Fruit fly (Drosophila melanogaster): ENCODE results near the gene CG42237.

CG42237 gene

dm6 chrX:13114861-13115260 lies at the start of gene CG42237:
Gene CG42237, plus strand, starts transcription at chrX:13115131.
- TF ChIP-seq bab1 (GFP tag; optimal IDR thresholded peaks at IDR 0.05) (no peak), Clk (GFP tag; optimal IDR thresholded peaks at IDR 0.05) (no peak), CG7101 (tag; optimal IDR thresholded peaks at IDR 0.05) (no peak), kay (GFP tag; ENCODE audit: borderline replicate concordance) (no peak)

dm6 chrX:13087333-13087828 lies 27.6 kb upstream of the CG42237 start:
- no peak for TF ChIP-seq CG7101 (tag; optimal IDR thresholded peaks at IDR 0.05)
- TF ChIP-seq CG33017 (tag; optimal IDR thresholded peaks at IDR 0.05): no peak
- no peak for TF ChIP-seq Crg-1 (GFP tag; optimal IDR thresholded peaks at IDR 0.05)
- no peak for TF ChIP-seq CG11617 (GFP tag; optimal IDR thresholded peaks at IDR 0.05)
- TF ChIP-seq CG7045 (GFP tag; optimal IDR thresholded peaks at IDR 0.05): no peak
- peak; percentile 43 for TF ChIP-seq bab1 (GFP tag; optimal IDR thresholded peaks at IDR 0.05)
- TF ChIP-seq toe (GFP tag; optimal IDR thresholded peaks at IDR 0.05): no peak
- no peak for TF ChIP-seq cnc (optimal IDR thresholded peaks at IDR 0.05)
- TF ChIP-seq ovo (GFP tag; optimal IDR thresholded peaks at IDR 0.05): no peak
- peak; percentile 11 for TF ChIP-seq tj (GFP tag; optimal IDR thresholded peaks at IDR 0.05)
- TF ChIP-seq CG12768 (GFP tag; optimal IDR thresholded peaks at IDR 0.05): no peak
- no peak for TF ChIP-seq CG14711 (tag; optimal IDR thresholded peaks at IDR 0.05)
- peak; percentile 40 for TF ChIP-seq cic (GFP tag; optimal IDR thresholded peaks at IDR 0.05)
- no peak for TF ChIP-seq Hr96 (GFP tag; optimal IDR thresholded peaks at IDR 0.05)
- TF ChIP-seq Clk (GFP tag; optimal IDR thresholded peaks at IDR 0.05): no peak
- TF ChIP-seq CG1620 (GFP tag; optimal IDR thresholded peaks at IDR 0.05): no peak
- TF ChIP-seq CG5204 (GFP tag; optimal IDR thresholded peaks at IDR 0.05): no peak
- TF ChIP-seq pad (GFP tag; optimal IDR thresholded peaks at IDR 0.05): peak; percentile 0
- no peak for TF ChIP-seq kay (GFP tag; ENCODE audit: borderline replicate concordance)
- TF ChIP-seq Mnt (GFP tag; optimal IDR thresholded peaks at IDR 0.05): no peak

dm6 chrX:13088025-13088805 lies 26.7 kb upstream of the CG42237 start:
- no peak for TF ChIP-seq CG33017 (tag; optimal IDR thresholded peaks at IDR 0.05)
- no peak for TF ChIP-seq CG12768 (GFP tag; optimal IDR thresholded peaks at IDR 0.05)
- no peak for TF ChIP-seq toe (GFP tag; optimal IDR thresholded peaks at IDR 0.05)
- no peak for TF ChIP-seq cnc (optimal IDR thresholded peaks at IDR 0.05)
- no peak for TF ChIP-seq Crg-1 (GFP tag; optimal IDR thresholded peaks at IDR 0.05)
- TF ChIP-seq kay (GFP tag; ENCODE audit: borderline replicate concordance): no peak
- TF ChIP-seq tj (GFP tag; optimal IDR thresholded peaks at IDR 0.05): no peak
- TF ChIP-seq bab1 (GFP tag; optimal IDR thresholded peaks at IDR 0.05): no peak
- no peak for TF ChIP-seq Clk (GFP tag; optimal IDR thresholded peaks at IDR 0.05)
- peak; percentile 36 for TF ChIP-seq cic (GFP tag; optimal IDR thresholded peaks at IDR 0.05)
- TF ChIP-seq CG7101 (tag; optimal IDR thresholded peaks at IDR 0.05): no peak
- peak; percentile 3 for TF ChIP-seq Mnt (GFP tag; optimal IDR thresholded peaks at IDR 0.05)
- TF ChIP-seq pad (GFP tag; optimal IDR thresholded peaks at IDR 0.05): no peak
- peak; percentile 10 for TF ChIP-seq ovo (GFP tag; optimal IDR thresholded peaks at IDR 0.05)
- TF ChIP-seq CG1620 (GFP tag; optimal IDR thresholded peaks at IDR 0.05): no peak
- TF ChIP-seq CG11617 (GFP tag; optimal IDR thresholded peaks at IDR 0.05): no peak
- TF ChIP-seq CG5204 (GFP tag; optimal IDR thresholded peaks at IDR 0.05): peak; percentile 3
- no peak for TF ChIP-seq CG14711 (tag; optimal IDR thresholded peaks at IDR 0.05)
- TF ChIP-seq CG7045 (GFP tag; optimal IDR thresholded peaks at IDR 0.05): no peak
- TF ChIP-seq Hr96 (GFP tag; optimal IDR thresholded peaks at IDR 0.05): no peak

dm6 chrX:13089375-13089774 lies 25.6 kb upstream of the CG42237 start:
- TF ChIP-seq ovo (GFP tag; optimal IDR thresholded peaks at IDR 0.05) (peak; percentile 18), CG11617 (GFP tag; optimal IDR thresholded peaks at IDR 0.05) (no peak)

- peak; percentile 23 for TF ChIP-seq bab1 (GFP tag; optimal IDR thresholded peaks at IDR 0.05)
- TF ChIP-seq CG33017 (tag; optimal IDR thresholded peaks at IDR 0.05): no peak
- TF ChIP-seq Mnt (GFP tag; optimal IDR thresholded peaks at IDR 0.05): peak; percentile 36
- peak; percentile 11 for TF ChIP-seq cic (GFP tag; optimal IDR thresholded peaks at IDR 0.05)
- no peak for TF ChIP-seq Hr96 (GFP tag; optimal IDR thresholded peaks at IDR 0.05)
- TF ChIP-seq toe (GFP tag; optimal IDR thresholded peaks at IDR 0.05): no peak
- TF ChIP-seq Crg-1 (GFP tag; optimal IDR thresholded peaks at IDR 0.05): peak; percentile 4
- TF ChIP-seq Clk (GFP tag; optimal IDR thresholded peaks at IDR 0.05): no peak
- no peak for TF ChIP-seq ovo (GFP tag; optimal IDR thresholded peaks at IDR 0.05)
- TF ChIP-seq tj (GFP tag; optimal IDR thresholded peaks at IDR 0.05): peak; percentile 21
- TF ChIP-seq CG7045 (GFP tag; optimal IDR thresholded peaks at IDR 0.05): no peak
- peak; percentile 40 for TF ChIP-seq pad (GFP tag; optimal IDR thresholded peaks at IDR 0.05)
- no peak for TF ChIP-seq cnc (optimal IDR thresholded peaks at IDR 0.05)
- TF ChIP-seq CG7101 (tag; optimal IDR thresholded peaks at IDR 0.05): no peak
- no peak for TF ChIP-seq kay (GFP tag; ENCODE audit: borderline replicate concordance)
- no peak for TF ChIP-seq CG14711 (tag; optimal IDR thresholded peaks at IDR 0.05)
- no peak for TF ChIP-seq CG1620 (GFP tag; optimal IDR thresholded peaks at IDR 0.05)
- no peak for TF ChIP-seq CG12768 (GFP tag; optimal IDR thresholded peaks at IDR 0.05)
- no peak for TF ChIP-seq CG5204 (GFP tag; optimal IDR thresholded peaks at IDR 0.05)
- no peak for TF ChIP-seq CG11617 (GFP tag; optimal IDR thresholded peaks at IDR 0.05)
These were observed 24.8 kb upstream of the CG42237 start, which contains the start of gene hep for dm6 chrX:13089920-13090655. Gene hep, minus strand, starts transcription at chrX:13090434.
